Worm (Caenorhabditis elegans): ENCODE measurements around the gene affl-1.

affl-1 gene

DNA sequence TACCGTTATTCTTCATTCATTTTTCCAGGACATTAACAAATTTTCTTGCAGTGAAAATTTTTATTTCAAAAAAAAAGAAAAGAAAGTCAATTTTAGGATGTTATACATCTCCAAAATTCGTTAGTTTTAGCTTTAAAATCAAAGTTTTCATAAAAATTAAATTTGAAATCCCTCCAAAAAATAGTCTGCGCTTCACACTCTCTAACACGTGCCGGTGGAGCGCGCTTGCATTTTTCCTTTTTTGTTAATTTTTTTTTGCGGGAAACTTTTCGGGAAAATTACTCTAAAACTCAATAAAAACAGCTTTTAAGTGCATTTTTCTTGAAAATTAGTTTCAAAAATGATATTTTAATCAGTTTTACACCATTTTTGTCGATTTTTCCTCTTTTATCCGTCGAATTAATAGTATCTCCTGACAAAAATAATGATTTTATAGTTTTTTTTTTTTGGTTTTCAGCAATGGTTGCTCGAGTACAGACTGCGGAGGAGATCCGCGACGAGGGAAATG lies 51.1 kb downstream of the affl-1 start, which contains the start of gene unc-45 (continued):
- TF ChIP-seq irx-1 (tag; optimal IDR thresholded peaks at IDR 0.05) (no peak), unc-130 (tag; optimal IDR thresholded peaks at IDR 0.05) (no peak), ceh-90 (tag; optimal IDR thresholded peaks at IDR 0.05) (no peak), fkh-4 (tag; optimal IDR thresholded peaks at IDR 0.05; ENCODE audit: borderline replicate concordance) (no peak), lin-39 (tag; optimal IDR thresholded peaks at IDR 0.05) (peak; percentile 19), isw-1 (GFP tag; IDR thresholded peaks at IDR 0.05) (peak; percentile 42), ceh-88 (GFP tag; IDR thresholded peaks at IDR 0.05) (no peak), egl-27 (tag; optimal IDR thresholded peaks at IDR 0.05) (no peak), alr-1 (tag; optimal IDR thresholded peaks at IDR 0.05; ENCODE audit: borderline replicate concordance) (no peak), nhr-47 (tag; optimal IDR thresholded peaks at IDR 0.05) (peak; percentile 63), lin-13 (GFP tag; optimal IDR thresholded peaks at IDR 0.05) (peak; percentile 63), fkh-8 (tag; optimal IDR thresholded peaks at IDR 0.05) (peak; percentile 28), nhr-12 (tag; optimal IDR thresholded peaks at IDR 0.05) (no peak), ama-1 (optimal IDR thresholded peaks at IDR 0.05) (no peak), nhr-19 (GFP tag; conservative IDR thresholded peaks at IDR 0.05) (no peak), lin-14 (GFP tag; optimal IDR thresholded peaks at IDR 0.05) (no peak), efl-1 (optimal IDR thresholded peaks at IDR 0.05) (peak; percentile 79 to 94), efl-1 (GFP tag; optimal IDR thresholded peaks at IDR 0.05 in 1 of 2) (peak; percentile 93 to 99), Y116A8C.19 (tag; optimal IDR thresholded peaks at IDR 0.05; ENCODE audit: borderline replicate concordance) (no peak), efl-3 (GFP tag; optimal IDR thresholded peaks at IDR 0.05) (no peak), pax-3 (tag; optimal IDR thresholded peaks at IDR 0.05) (no peak), dpl-1 (GFP tag; optimal IDR thresholded peaks at IDR 0.05) (peak; percentile 91 to 94 (median 92)), hlh-17 (GFP tag; optimal IDR thresholded peaks at IDR 0.05; ENCODE audit: borderline replicate concordance) (no peak), lsy-2 (tag; optimal IDR thresholded peaks at IDR 0.05) (peak; percentile 61 to 82), nhr-11 (tag; optimal IDR thresholded peaks at IDR 0.05) (no peak), swsn-7 (tag; optimal IDR thresholded peaks at IDR 0.05) (peak; percentile 53), C16A3.4 (tag; optimal IDR thresholded peaks at IDR 0.05) (peak; percentile 32), jun-1 (tag; optimal IDR thresholded peaks at IDR 0.05) (peak; percentile 18), vab-15 (tag; optimal IDR thresholded peaks at IDR 0.05) (no peak), nhr-28 (tag; optimal IDR thresholded peaks at IDR 0.05) (no peak), unc-62 (GFP tag; optimal IDR thresholded peaks at IDR 0.05) (no peak), lir-3 (tag; optimal IDR thresholded peaks at IDR 0.05; ENCODE audit: poor library complexity) (no peak), elt-2 (tag; optimal IDR thresholded peaks at IDR 0.05) (no peak)

All from whole organism, L1 larva.